Fruit fly (Drosophila melanogaster) whole organism, pupa: ENCODE results near the gene primo-2.
A peak's percentile ranks its signal among the peaks of the same experiment; 100 is the strongest.

ENCODE experiments used
- CG10348 ChIP-seq: fragments of 200-800 bp; sonication (Bioruptor generic); IDR thresholded peaks from 2 replicates; pipeline ENCODE4 v1.3.6; 2022; ENCODE audit warnings: missing biosample characterization, missing genetic modification characterization
- CG12605 ChIP-seq: fragments of 200-800 bp; sonication (Bioruptor generic); IDR thresholded peaks from 2 replicates; pipeline ENCODE4 v1.3.6; 2022; ENCODE audit warnings: missing biosample characterization, missing genetic modification characterization
- CG13204 ChIP-seq: fragments of 200-800 bp; sonication (Bioruptor generic); optimal IDR thresholded peaks from 2 replicates; lab custom pipeline; 2018; ENCODE audit warnings: missing biosample characterization, mild to moderate bottlenecking, missing genetic modification characterization, moderate library complexity
- CG14655 ChIP-seq: fragments of 200-800 bp; sonication (Bioruptor generic); optimal IDR thresholded peaks from 3 replicates; lab custom pipeline; 2017; ENCODE audit warnings: mild to moderate bottlenecking, missing biosample characterization, missing genetic modification reagents, missing genetic modification characterization
- CG15710 ChIP-seq: fragments of 200-800 bp; sonication (Bioruptor generic); optimal IDR thresholded peaks from 2 replicates; lab custom pipeline; 2018; ENCODE audit warnings: missing biosample characterization, mild to moderate bottlenecking, missing genetic modification characterization, moderate library complexity
- CG17806 ChIP-seq: fragments of 200-800 bp; sonication (Bioruptor generic); optimal IDR thresholded peaks from 2 replicates; lab custom pipeline; 2018; ENCODE audit warnings: missing biosample characterization, mild to moderate bottlenecking, missing genetic modification characterization, moderate library complexity
- CG32121 ChIP-seq: fragments of 200-800 bp; sonication (Bioruptor generic); IDR thresholded peaks from 2 replicates; pipeline ENCODE4 v1.3.6; 2022; ENCODE audit warnings: missing biosample characterization, missing genetic modification characterization
- CG34367 ChIP-seq: fragments of 200-800 bp; sonication (Bioruptor generic); optimal IDR thresholded peaks from 2 replicates; lab custom pipeline; 2018; ENCODE audit warnings: missing biosample characterization, mild to moderate bottlenecking, missing genetic modification characterization
- CG4496 ChIP-seq: fragments of 200-800 bp; sonication (Bioruptor generic); IDR thresholded peaks from 3 replicates; pipeline ENCODE4 v1.3.6; 2022; ENCODE audit warnings: missing biosample characterization, missing genetic modification characterization
- CG8159 ChIP-seq: fragments of 200-800 bp; sonication (Bioruptor generic); optimal IDR thresholded peaks from 3 replicates; lab custom pipeline; 2018; ENCODE audit warnings: missing biosample characterization, mild to moderate bottlenecking, missing genetic modification characterization, moderate library complexity
- CG8301 ChIP-seq: fragments of 200-800 bp; sonication (Bioruptor generic); optimal IDR thresholded peaks from 2 replicates; lab custom pipeline; 2018; ENCODE audit warnings: missing biosample characterization, mild to moderate bottlenecking, missing genetic modification characterization
- CG9948 ChIP-seq: fragments of 200-800 bp; sonication (Bioruptor generic); optimal IDR thresholded peaks from 2 replicates; lab custom pipeline; 2018; ENCODE audit warnings: missing biosample characterization, mild to moderate bottlenecking, missing genetic modification characterization, moderate library complexity
- D1 ChIP-seq: fragments of 200-800 bp; sonication (Bioruptor generic); optimal IDR thresholded peaks from 2 replicates; lab custom pipeline; 2018; ENCODE audit warnings: missing biosample characterization, mild to moderate bottlenecking, missing genetic modification characterization, moderate library complexity
- EcR ChIP-seq: fragments of 200-800 bp; sonication (Bioruptor generic); optimal IDR thresholded peaks from 3 replicates; lab custom pipeline; 2019; ENCODE audit warnings: missing biosample characterization, missing genetic modification characterization, mild to moderate bottlenecking, moderate library complexity, missing genetic modification reagents
- Ets98B ChIP-seq: fragments of 200-800 bp; sonication (Bioruptor generic); IDR thresholded peaks from 2 replicates; pipeline ENCODE4 v1.3.6; 2022; ENCODE audit warnings: missing biosample characterization, missing genetic modification characterization
- Pif1A ChIP-seq: fragments of 200-800 bp; sonication (Bioruptor generic); optimal IDR thresholded peaks from 3 replicates; lab custom pipeline; 2016; ENCODE audit warnings: missing biosample characterization, missing genetic modification characterization
- Pif1B ChIP-seq: fragments of 200-800 bp; sonication (Bioruptor generic); optimal IDR thresholded peaks from 3 replicates; lab custom pipeline; 2016; ENCODE audit warnings: missing biosample characterization, missing genetic modification characterization
- Snoo ChIP-seq: fragments of 200-800 bp; sonication (Bioruptor generic); optimal IDR thresholded peaks from 3 replicates; lab custom pipeline; 2017; ENCODE audit warnings: missing biosample characterization, mild to moderate bottlenecking, missing genetic modification characterization, inconsistent platforms
- fd96Ca ChIP-seq: fragments of 200-800 bp; sonication (Bioruptor generic); IDR thresholded peaks from 3 replicates; pipeline ENCODE4 v1.3.6; 2022; ENCODE audit warnings: missing biosample characterization, missing genetic modification characterization
- gl ChIP-seq: fragments of 200-800 bp; sonication (Bioruptor generic); optimal IDR thresholded peaks from 2 replicates; lab custom pipeline; 2018; ENCODE audit warnings: missing biosample characterization, mild to moderate bottlenecking, missing genetic modification characterization
- rn ChIP-seq: fragments of 200-800 bp; sonication (Bioruptor generic); IDR thresholded peaks from 2 replicates; pipeline ENCODE4 v1.3.6; 2022; ENCODE audit warnings: missing biosample characterization, missing genetic modification characterization

Gene primo-2

DNA sequence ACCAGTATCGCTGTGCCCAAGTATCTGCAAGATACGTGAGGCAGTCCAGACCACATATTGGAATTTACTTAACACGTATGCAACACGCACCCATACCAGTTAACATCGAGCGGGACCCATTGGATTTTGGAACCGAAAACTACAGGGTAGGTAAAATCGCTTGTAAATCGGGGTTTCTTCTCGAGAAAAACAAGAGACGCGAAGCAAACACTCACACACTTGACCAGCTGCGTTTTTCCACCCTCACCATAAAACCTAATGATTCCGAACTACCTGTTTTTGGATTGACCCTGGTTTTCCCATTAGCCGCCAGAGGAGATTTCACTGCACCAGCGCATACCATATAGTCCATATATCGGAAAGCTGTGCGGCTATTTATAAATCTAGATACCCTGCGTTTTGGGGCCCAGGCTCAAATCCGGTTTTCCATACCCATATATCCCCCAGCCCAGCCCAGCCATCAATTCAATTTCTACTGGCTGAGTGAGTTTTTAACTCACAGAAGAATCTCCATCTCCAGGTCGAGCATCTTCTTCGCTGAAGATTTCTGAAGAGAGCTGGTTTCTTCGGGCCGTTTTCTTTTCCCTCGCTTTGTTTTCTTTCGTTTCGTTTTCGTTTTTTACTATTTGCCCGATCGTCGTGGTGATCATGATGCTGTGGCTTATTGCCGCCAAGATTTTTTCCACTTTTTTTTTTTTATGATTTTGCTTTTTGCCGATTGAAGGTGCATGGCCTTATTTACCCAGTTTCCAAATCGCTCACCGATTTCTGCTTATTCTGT is 4.2 kb upstream of the primo-2 start:
- TF ChIP-seq Ets98B (no peak; the same call in 1 of the 2 replicates), Snoo (tag; lab: Kevin White, UChicago) (no peak), EcR (GFP tag; lab: Kevin White, UChicago) (peak; percentile 42), CG10348 (GFP tag; lab: Robert Waterston, UW) (no peak), rn (no peak), CG9948 (tag; lab: Kevin White, UChicago) (no peak), CG32121 (GFP tag; lab: Robert Waterston, UW) (no peak), Pif1A (peak; percentile 49), CG15710 (tag; lab: Kevin White, UChicago) (peak; percentile 52), D1 (tag; lab: Kevin White, UChicago) (no peak), fd96Ca (GFP tag; lab: Robert Waterston, UW) (no peak), CG8301 (tag; lab: Kevin White, UChicago) (no peak), CG34367 (tag; lab: Kevin White, UChicago) (peak; percentile 46), gl (peak; percentile 77), CG14655 (GFP tag; lab: Kevin White, UChicago) (peak; percentile 28), Pif1B (peak; percentile 33), CG4496 (GFP tag; lab: Robert Waterston, UW) (no peak), CG17806 (tag; lab: Kevin White, UChicago) (no peak), CG12605 (GFP tag; lab: Robert Waterston, UW) (peak; percentile 60), CG8159 (tag; lab: Kevin White, UChicago) (peak; percentile 47), CG13204 (GFP tag; lab: Kevin White, UChicago) (peak; percentile 59)

dm6 chr3R:13715012-13715673 is 3.5 kb upstream of the primo-2 start, which contains the start of gene kmr:
kmr (plus strand) TSS chr3R:13715207.
- no peak for TF ChIP-seq CG8301 (tag; lab: Kevin White, UChicago)
- TF ChIP-seq CG34367 (tag; lab: Kevin White, UChicago): no peak
- no peak for TF ChIP-seq CG15710 (tag; lab: Kevin White, UChicago)
- TF ChIP-seq CG14655 (GFP tag; lab: Kevin White, UChicago): no peak
- TF ChIP-seq rn: no peak
- TF ChIP-seq Snoo (tag; lab: Kevin White, UChicago): no peak
- TF ChIP-seq Pif1B: peak; percentile 7
- no peak; the same call in 2 of the 3 replicates for TF ChIP-seq fd96Ca (GFP tag; lab: Robert Waterston, UW)
- TF ChIP-seq D1 (tag; lab: Kevin White, UChicago): no peak
- no peak; the same call in 1 of the 2 replicates for TF ChIP-seq CG12605 (GFP tag; lab: Robert Waterston, UW)
- TF ChIP-seq CG8159 (tag; lab: Kevin White, UChicago): no peak
- peak; percentile 63 for TF ChIP-seq Pif1A
- no peak for TF ChIP-seq CG17806 (tag; lab: Kevin White, UChicago)
- peak; percentile 62; the same call in 1 of the 2 replicates for TF ChIP-seq Ets98B
- peak; percentile 73 for TF ChIP-seq EcR (GFP tag; lab: Kevin White, UChicago)
- peak; percentile 27 for TF ChIP-seq gl
- peak; percentile 50 for TF ChIP-seq CG32121 (GFP tag; lab: Robert Waterston, UW)
- TF ChIP-seq CG9948 (tag; lab: Kevin White, UChicago): no peak
- TF ChIP-seq CG13204 (GFP tag; lab: Kevin White, UChicago): peak; percentile 65
- TF ChIP-seq CG4496 (GFP tag; lab: Robert Waterston, UW): peak; percentile 64; the same call in 2 of the 3 replicates
- TF ChIP-seq CG10348 (GFP tag; lab: Robert Waterston, UW): no peak

- no peak for TF ChIP-seq Snoo (tag; lab: Kevin White, UChicago)
- no peak for TF ChIP-seq CG32121 (GFP tag; lab: Robert Waterston, UW)
- TF ChIP-seq CG8159 (tag; lab: Kevin White, UChicago): peak; percentile 20
- no peak for TF ChIP-seq D1 (tag; lab: Kevin White, UChicago)
- TF ChIP-seq CG4496 (GFP tag; lab: Robert Waterston, UW): peak; percentile 45; the same call in 2 of the 3 replicates
- TF ChIP-seq CG13204 (GFP tag; lab: Kevin White, UChicago): no peak
- TF ChIP-seq CG8301 (tag; lab: Kevin White, UChicago): no peak
- peak; percentile 16 for TF ChIP-seq gl
- TF ChIP-seq Pif1B: peak; percentile 9
- TF ChIP-seq Pif1A: peak; percentile 39
- TF ChIP-seq CG10348 (GFP tag; lab: Robert Waterston, UW): no peak
- TF ChIP-seq Ets98B: peak; percentile 52
Measured at dm6 chr3R:13713984-13714532, 2.4 kb upstream of the primo-2 start.

DNA sequence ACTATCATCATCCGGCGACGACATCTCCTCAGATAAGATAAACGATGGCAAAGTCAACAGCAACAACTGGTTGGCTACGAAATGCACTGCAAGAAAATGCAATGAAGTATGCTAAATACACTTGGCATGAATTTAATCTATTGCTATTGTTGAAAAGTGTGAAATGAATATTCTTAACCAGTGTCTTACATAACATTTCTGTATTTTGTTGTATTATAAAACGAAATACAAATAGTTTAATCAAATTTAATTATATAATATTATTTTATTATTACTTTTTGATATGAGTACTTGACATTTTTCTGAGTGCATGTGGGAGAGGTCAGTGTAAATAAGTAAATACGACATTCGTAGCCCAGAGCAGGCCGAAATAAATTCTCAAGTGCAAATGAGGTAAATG is 1.9 kb upstream of the primo-2 start:
- TF ChIP-seq CG15710 (tag; lab: Kevin White, UChicago) (peak; percentile 64), rn (no peak), Pif1B (peak; percentile 7), CG9948 (tag; lab: Kevin White, UChicago) (peak; percentile 69), CG8301 (tag; lab: Kevin White, UChicago) (peak; percentile 62), CG12605 (GFP tag; lab: Robert Waterston, UW) (peak; percentile 38; the same call in 1 of the 2 replicates), CG32121 (GFP tag; lab: Robert Waterston, UW) (peak; percentile 32; the same call in 1 of the 2 replicates), gl (no peak), CG4496 (GFP tag; lab: Robert Waterston, UW) (peak; percentile 44; the same call in 2 of the 3 replicates), CG34367 (tag; lab: Kevin White, UChicago) (peak; percentile 54), CG14655 (GFP tag; lab: Kevin White, UChicago) (peak; percentile 69), CG13204 (GFP tag; lab: Kevin White, UChicago) (no peak), Snoo (tag; lab: Kevin White, UChicago) (peak; percentile 28), Pif1A (peak; percentile 18), CG17806 (tag; lab: Kevin White, UChicago) (peak; percentile 60), D1 (tag; lab: Kevin White, UChicago) (no peak), CG8159 (tag; lab: Kevin White, UChicago) (peak; percentile 77)
